Worm (Caenorhabditis elegans): ENCODE results near the gene srg-47.

Gene srg-47

ce11 chrV:14545816-14546283, 10.2 kb downstream of the srg-47 start, which contains the start of gene rike-1:
Gene rike-1, minus strand, starts transcription at chrV:14545866.
- peak; percentile 62 for TF ChIP-seq ces-1 (GFP tag; optimal IDR thresholded peaks at IDR 0.05)
- TF ChIP-seq ztf-11 (tag; optimal IDR thresholded peaks at IDR 0.05), result no peak
- TF ChIP-seq snpc-4 (tag; optimal IDR thresholded peaks at IDR 0.05), result no peak
- TF ChIP-seq unc-120 (tag; optimal IDR thresholded peaks at IDR 0.05; ENCODE audit: poor library complexity, severe bottlenecking), result peak; percentile 22
- peak; percentile 57 for TF ChIP-seq mep-1 (tag; optimal IDR thresholded peaks at IDR 0.05)
- TF ChIP-seq mab-5 (tag; optimal IDR thresholded peaks at IDR 0.05), result no peak
- no peak for TF ChIP-seq lin-13 (tag; optimal IDR thresholded peaks at IDR 0.05)
- no peak for TF ChIP-seq lsy-2 (tag; optimal IDR thresholded peaks at IDR 0.05)
- no peak for TF ChIP-seq sem-2 (GFP tag; optimal IDR thresholded peaks at IDR 0.05)
- no peak for TF ChIP-seq nhr-76 (tag; optimal IDR thresholded peaks at IDR 0.05)
- no peak for TF ChIP-seq nhr-237 (tag; optimal IDR thresholded peaks at IDR 0.05)
- no peak for TF ChIP-seq tbx-8 (GFP tag; optimal IDR thresholded peaks at IDR 0.05)
- no peak for TF ChIP-seq M03D4.4 (tag; optimal IDR thresholded peaks at IDR 0.05)
- peak; percentile 41 for TF ChIP-seq ceh-39 (tag; optimal IDR thresholded peaks at IDR 0.05)
- TF ChIP-seq nhr-2 (tag; optimal IDR thresholded peaks at IDR 0.05), result peak; percentile 8
- TF ChIP-seq nhr-28 (tag; optimal IDR thresholded peaks at IDR 0.05), result no peak
- TF ChIP-seq mls-2 (tag; optimal IDR thresholded peaks at IDR 0.05), result no peak
- no peak for TF ChIP-seq bed-3 (GFP tag; optimal IDR thresholded peaks at IDR 0.05)

ce11 chrV:14542138-14542537, 13.9 kb downstream of the srg-47 start:
- TF ChIP-seq lsy-2 (tag; optimal IDR thresholded peaks at IDR 0.05) (no peak), elt-3 (tag; optimal IDR thresholded peaks at IDR 0.05) (no peak), ceh-83 (GFP tag; optimal IDR thresholded peaks at IDR 0.05) (no peak)

ce11 chrV:14540932-14541331, 15.2 kb downstream of the srg-47 start:
- no peak for TF ChIP-seq zip-8 (tag; optimal IDR thresholded peaks at IDR 0.05)
- TF ChIP-seq ceh-39 (tag; optimal IDR thresholded peaks at IDR 0.05), result no peak
- no peak for TF ChIP-seq unc-62 (GFP tag; optimal IDR thresholded peaks at IDR 0.05)
- no peak for TF ChIP-seq tbx-8 (GFP tag; optimal IDR thresholded peaks at IDR 0.05)
- TF ChIP-seq unc-39 (tag; optimal IDR thresholded peaks at IDR 0.05), result no peak
- no peak for TF ChIP-seq snpc-4 (tag; optimal IDR thresholded peaks at IDR 0.05)
- TF ChIP-seq unc-120 (tag; optimal IDR thresholded peaks at IDR 0.05; ENCODE audit: poor library complexity, severe bottlenecking), result no peak
- TF ChIP-seq blmp-1 (tag; optimal IDR thresholded peaks at IDR 0.05), result no peak
- no peak for TF ChIP-seq nhr-237 (tag; optimal IDR thresholded peaks at IDR 0.05)
- no peak for TF ChIP-seq drap-1 (GFP tag; optimal IDR thresholded peaks at IDR 0.05)
- TF ChIP-seq sem-2 (GFP tag; optimal IDR thresholded peaks at IDR 0.05), result no peak
- no peak for TF ChIP-seq lsy-2 (tag; optimal IDR thresholded peaks at IDR 0.05)
- TF ChIP-seq bed-3 (GFP tag; optimal IDR thresholded peaks at IDR 0.05), result no peak
- no peak for TF ChIP-seq lin-32 (GFP tag; optimal IDR thresholded peaks at IDR 0.05)
- TF ChIP-seq cnd-1 (tag; optimal IDR thresholded peaks at IDR 0.05), result no peak
- TF ChIP-seq nhr-76 (tag; optimal IDR thresholded peaks at IDR 0.05), result no peak
- no peak for TF ChIP-seq nhr-12 (tag; optimal IDR thresholded peaks at IDR 0.05)

ce11 chrV:14539355-14539754, 16.7 kb downstream of the srg-47 start:
- TF ChIP-seq bed-3 (GFP tag; optimal IDR thresholded peaks at IDR 0.05), result no peak
- TF ChIP-seq snpc-4 (tag; optimal IDR thresholded peaks at IDR 0.05), result no peak
- no peak for TF ChIP-seq nhr-2 (tag; optimal IDR thresholded peaks at IDR 0.05)
- no peak for TF ChIP-seq unc-39 (tag; optimal IDR thresholded peaks at IDR 0.05)
- TF ChIP-seq ceh-39 (tag; optimal IDR thresholded peaks at IDR 0.05), result no peak
- no peak for TF ChIP-seq ceh-83 (GFP tag; optimal IDR thresholded peaks at IDR 0.05)
- TF ChIP-seq mab-5 (tag; optimal IDR thresholded peaks at IDR 0.05), result no peak
- no peak for TF ChIP-seq lin-13 (tag; optimal IDR thresholded peaks at IDR 0.05)
- TF ChIP-seq elt-1 (tag; optimal IDR thresholded peaks at IDR 0.05; ENCODE audit: borderline replicate concordance, insufficient read depth), result no peak
- no peak for TF ChIP-seq ces-1 (GFP tag; optimal IDR thresholded peaks at IDR 0.05)

ce11 chrV:14536274-14536673, 19.8 kb downstream of the srg-47 start, which contains the start of gene tag-191:
Gene tag-191, minus strand, starts transcription at chrV:14536374.
- TF ChIP-seq mab-5 (tag; optimal IDR thresholded peaks at IDR 0.05), result no peak
- TF ChIP-seq pha-4 (tag; optimal IDR thresholded peaks at IDR 0.05), result no peak
- TF ChIP-seq mls-2 (tag; optimal IDR thresholded peaks at IDR 0.05), result no peak
- no peak for TF ChIP-seq flh-1 (GFP tag; optimal IDR thresholded peaks at IDR 0.05)
- no peak for TF ChIP-seq unc-120 (tag; optimal IDR thresholded peaks at IDR 0.05; ENCODE audit: poor library complexity, severe bottlenecking)
